Fruit fly (Drosophila melanogaster) whole organism, embryonic: ENCODE measurements around the gene CG31075.
A peak's percentile ranks its signal among the peaks of the same experiment; 100 is the strongest.

Experiments used
- Awh ChIP-seq: fragments of 200-800 bp; sonication (Bioruptor generic); IDR thresholded peaks from 2 replicates; pipeline ENCODE4, ENCODE4 v1.3.6; 2022; ENCODE audit warnings: missing biosample characterization, missing genetic modification characterization
- BEAF-32 ChIP-seq: fragments of 200-800 bp; sonication (Bioruptor generic); optimal IDR thresholded peaks from 3 replicates; lab custom pipeline; 2017; ENCODE audit warnings: missing biosample characterization, missing genetic modification characterization, mild to moderate bottlenecking, moderate library complexity, missing genetic modification reagents
- Bgb ChIP-seq: fragments of 200-800 bp; sonication (Bioruptor generic); IDR thresholded peaks from 2 replicates; pipeline ENCODE4 v1.3.6; 2022; ENCODE audit warnings: missing biosample characterization, missing genetic modification characterization; ENCODE audit not compliant: partially characterized antibody
- BtbVII ChIP-seq: fragments of 200-800 bp; sonication (Bioruptor generic); optimal IDR thresholded peaks from 3 replicates; lab custom pipeline; 2017; ENCODE audit warnings: missing biosample characterization, mild to moderate bottlenecking, missing genetic modification characterization
- C15 ChIP-seq: fragments of 200-800 bp; sonication (Bioruptor generic); IDR thresholded peaks from 3 replicates; pipeline ENCODE4 v1.3.6; 2022; ENCODE audit warnings: missing biosample characterization, missing genetic modification characterization
- CG10321 ChIP-seq: fragments of 200-800 bp; sonication (Bioruptor generic); IDR thresholded peaks from 2 replicates; pipeline ENCODE4 v1.3.6; 2022; ENCODE audit warnings: missing biosample characterization, missing genetic modification characterization
- CG10462 ChIP-seq: fragments of 200-800 bp; sonication (Bioruptor generic); optimal IDR thresholded peaks from 2 replicates; lab custom pipeline; 2016; ENCODE audit warnings: missing biosample characterization, missing genetic modification characterization
- CG10543 ChIP-seq: fragments of 200-800 bp; sonication (Bioruptor generic); optimal IDR thresholded peaks from 3 replicates; lab custom pipeline; 2017; ENCODE audit warnings: missing biosample characterization, mild to moderate bottlenecking, missing genetic modification characterization, moderate library complexity
- CG11456 ChIP-seq: fragments of 200-800 bp; sonication (Bioruptor generic); IDR thresholded peaks from 3 replicates; pipeline ENCODE4 v1.3.6; 2022; ENCODE audit warnings: missing biosample characterization, missing genetic modification characterization
- CG12071 ChIP-seq: fragments of 200-800 bp; sonication (Bioruptor generic); optimal IDR thresholded peaks from 3 replicates; lab custom pipeline; 2018; ENCODE audit warnings: missing biosample characterization, mild to moderate bottlenecking, missing genetic modification characterization
- CG12659 ChIP-seq: fragments of 200-800 bp; sonication (Bioruptor generic); optimal IDR thresholded peaks from 3 replicates; lab custom pipeline; 2017; ENCODE audit warnings: mild to moderate bottlenecking, missing biosample characterization, missing genetic modification reagents, missing genetic modification characterization
- CG13287 ChIP-seq: fragments of 200-800 bp; sonication (Bioruptor generic); IDR thresholded peaks from 2 replicates; pipeline ENCODE4 v1.3.6; 2022; ENCODE audit warnings: missing biosample characterization, missing genetic modification characterization; ENCODE audit not compliant: partially characterized antibody
- CG14014 ChIP-seq: fragments of 200-800 bp; sonication (Bioruptor generic); IDR thresholded peaks from 2 replicates; pipeline ENCODE4 v1.3.6; 2022; ENCODE audit warnings: missing biosample characterization, missing genetic modification characterization
- CG14965 ChIP-seq: fragments of 200-800 bp; sonication (Bioruptor generic); optimal IDR thresholded peaks from 2 replicates; lab custom pipeline; 2016; ENCODE audit warnings: missing biosample characterization, missing genetic modification characterization, borderline replicate concordance
- CG16779 ChIP-seq: fragments of 200-800 bp; sonication (Bioruptor generic); IDR thresholded peaks from 2 replicates; pipeline ENCODE4 v1.3.6; 2022; ENCODE audit warnings: missing biosample characterization, missing genetic modification characterization
- CG3281 ChIP-seq: fragments of 200-800 bp; sonication (Bioruptor generic); optimal IDR thresholded peaks from 3 replicates; lab custom pipeline; 2017; ENCODE audit warnings: missing biosample characterization, mild to moderate bottlenecking, missing genetic modification characterization
- CG34224 ChIP-seq: fragments of 200-800 bp; sonication (Bioruptor generic); IDR thresholded peaks from 3 replicates; pipeline ENCODE4 v1.3.6; 2022; ENCODE audit warnings: missing biosample characterization, missing genetic modification characterization; ENCODE audit not compliant: partially characterized antibody
- CG4707 ChIP-seq: fragments of 200-800 bp; sonication (Bioruptor generic); optimal IDR thresholded peaks from 2 replicates; lab custom pipeline; 2018; ENCODE audit warnings: missing biosample characterization, mild to moderate bottlenecking, missing genetic modification characterization, moderate library complexity
- CG7987 ChIP-seq: fragments of 200-800 bp; sonication (Bioruptor generic); optimal IDR thresholded peaks from 2 replicates; lab custom pipeline; 2018; ENCODE audit warnings: missing biosample characterization, mild to moderate bottlenecking, missing genetic modification characterization, moderate library complexity
- CG8089 ChIP-seq: fragments of 200-800 bp; sonication (Bioruptor generic); optimal IDR thresholded peaks from 3 replicates; lab custom pipeline; 2016; ENCODE audit warnings: missing biosample characterization, missing genetic modification characterization
- CG9932 ChIP-seq: fragments of 200-800 bp; sonication (Bioruptor generic); IDR thresholded peaks from 2 replicates; pipeline ENCODE4 v1.3.6; 2022; ENCODE audit warnings: missing biosample characterization, missing genetic modification characterization
- Dbx ChIP-seq: fragments of 200-800 bp; sonication (Bioruptor generic); IDR thresholded peaks from 3 replicates; pipeline ENCODE4 v1.3.6; 2022; ENCODE audit warnings: missing biosample characterization, missing genetic modification characterization
- Deaf1 ChIP-seq: fragments of 200-800 bp; optimal IDR thresholded peaks from 3 replicates; lab custom pipeline; 2019; ENCODE audit warnings: missing biosample characterization, mild to moderate bottlenecking, missing genetic modification characterization, moderate library complexity
- E2f1 ChIP-seq: fragments of 200-800 bp; sonication (Bioruptor generic); IDR thresholded peaks from 2 replicates; pipeline ENCODE4 v1.3.6; 2022; ENCODE audit warnings: missing biosample characterization, missing genetic modification characterization
- Jarid2 ChIP-seq: fragments of 200-800 bp; sonication (Bioruptor generic); optimal IDR thresholded peaks from 3 replicates; lab custom pipeline; 2017; ENCODE audit warnings: mild to moderate bottlenecking, missing biosample characterization, missing genetic modification reagents, missing genetic modification characterization
- MBD-R2 ChIP-seq: fragments of 200-800 bp; sonication (Bioruptor generic); IDR thresholded peaks from 2 replicates; pipeline ENCODE4 v1.3.6; 2022; ENCODE audit warnings: missing biosample characterization, missing genetic modification characterization
- Myb ChIP-seq: fragments of 200-800 bp; sonication (Bioruptor generic); optimal IDR thresholded peaks from 2 replicates; lab custom pipeline; 2016; ENCODE audit warnings: missing biosample characterization, missing genetic modification characterization
- NFAT ChIP-seq: fragments of 200-800 bp; sonication (Bioruptor generic); IDR thresholded peaks from 2 replicates; pipeline ENCODE4 v1.3.6; 2022; ENCODE audit warnings: missing biosample characterization, missing genetic modification characterization
- Usf ChIP-seq: fragments of 200-800 bp; sonication (Bioruptor generic); optimal IDR thresholded peaks from 2 replicates; lab custom pipeline; 2017; ENCODE audit warnings: missing genotype, missing biosample characterization, missing genetic modification characterization
- ab ChIP-seq: fragments of 200-800 bp; sonication (Bioruptor generic); optimal IDR thresholded peaks from 2 replicates; lab custom pipeline; 2016; ENCODE audit warnings: missing biosample characterization, missing genetic modification characterization
- bbx ChIP-seq: fragments of 200-800 bp; sonication (Bioruptor generic); IDR thresholded peaks from 2 replicates; pipeline ENCODE4 v1.3.6; 2022; ENCODE audit warnings: missing biosample characterization, missing genetic modification characterization; ENCODE audit not compliant: partially characterized antibody
- bcd ChIP-seq: fragments of 200-800 bp; sonication (Bioruptor generic); optimal IDR thresholded peaks from 2 replicates; lab custom pipeline; 2017; ENCODE audit warnings: missing biosample characterization, mild to moderate bottlenecking, missing genetic modification characterization
- br ChIP-seq: fragments of >200 bp; optimal IDR thresholded peaks from 2 replicates; lab custom pipeline; 2017
- chif ChIP-seq, 2 experiments: fragments of 200-800 bp; sonication (Bioruptor generic); optimal IDR thresholded peaks; 3 replicates each; lab custom pipeline; 2016; ENCODE audit warnings: missing biosample characterization in 2 of 2, missing genetic modification characterization in 2 of 2
- chm ChIP-seq: fragments of 200-800 bp; sonication (Bioruptor generic); IDR thresholded peaks from 2 replicates; pipeline ENCODE4 v1.3.6; 2022; ENCODE audit warnings: missing biosample characterization, missing genetic modification characterization
- gro ChIP-seq: fragments of 200-800 bp; sonication (Bioruptor generic); optimal IDR thresholded peaks from 2 replicates; lab custom pipeline; 2016; ENCODE audit warnings: missing biosample characterization, missing genetic modification characterization
- gsb-n ChIP-seq: fragments of 200-800 bp; sonication (Bioruptor generic); optimal IDR thresholded peaks from 3 replicates; lab custom pipeline; 2018; ENCODE audit warnings: missing biosample characterization, mild to moderate bottlenecking, missing genetic modification characterization
- hkb ChIP-seq, 2 experiments: fragments of 200-800 bp in 1 of 2; fragments of >200 bp in 1 of 2; sonication (Bioruptor generic) in 1 of 2; IDR thresholded peaks in 1 of 2; optimal IDR thresholded peaks in 1 of 2; 2 replicates each; pipeline versions ENCODE4 v1.3.6 to Lab custom; 2017 to 2022; ENCODE audit warnings: missing biosample characterization in 1 of 2, missing genetic modification characterization in 1 of 2
- inv ChIP-seq: fragments of 200-800 bp; sonication (Bioruptor generic); IDR thresholded peaks from 2 replicates; pipeline ENCODE4 v1.3.6; 2022; ENCODE audit warnings: missing biosample characterization, missing genetic modification characterization; ENCODE audit not compliant: partially characterized antibody
- kay ChIP-seq: fragments of 200-800 bp; sonication (Bioruptor generic); optimal IDR thresholded peaks from 2 replicates; lab custom pipeline; 2016; ENCODE audit warnings: missing biosample characterization, missing genetic modification characterization
- lab ChIP-seq: fragments of 200-800 bp; sonication (Bioruptor generic); optimal IDR thresholded peaks from 3 replicates; lab custom pipeline; 2017; ENCODE audit warnings: missing biosample characterization, missing genetic modification characterization, mild to moderate bottlenecking, moderate library complexity, missing genetic modification reagents
- lbe ChIP-seq: fragments of 200-800 bp; sonication (Bioruptor generic); optimal IDR thresholded peaks from 2 replicates; lab custom pipeline; 2016; ENCODE audit warnings: missing biosample characterization, mild to moderate bottlenecking, missing genetic modification characterization
- lmd ChIP-seq: fragments of 200-800 bp; sonication (Bioruptor generic); IDR thresholded peaks from 2 replicates; pipeline ENCODE4 v1.3.6; 2022; ENCODE audit warnings: missing biosample characterization, missing genetic modification characterization
- nerfin-1 ChIP-seq: fragments of 200-800 bp; sonication (Bioruptor generic); optimal IDR thresholded peaks from 3 replicates; lab custom pipeline; 2019; ENCODE audit warnings: missing biosample characterization, mild to moderate bottlenecking, missing genetic modification characterization, moderate library complexity
- scrt ChIP-seq: fragments of 200-800 bp; sonication (Bioruptor generic); optimal IDR thresholded peaks from 2 replicates; lab custom pipeline; 2018; ENCODE audit warnings: missing biosample characterization, mild to moderate bottlenecking, missing genetic modification characterization, moderate library complexity
- sd ChIP-seq: fragments of 200-800 bp; sonication (Bioruptor generic); optimal IDR thresholded peaks from 3 replicates; lab custom pipeline; 2018; ENCODE audit warnings: missing biosample characterization, mild to moderate bottlenecking, missing genetic modification characterization, moderate library complexity
- sens-2 ChIP-seq: fragments of 200-800 bp; sonication (Bioruptor generic); IDR thresholded peaks from 2 replicates; pipeline ENCODE4 v1.3.6; 2022; ENCODE audit warnings: missing biosample characterization, missing genetic modification characterization
- sna ChIP-seq: fragments of 200-800 bp; sonication (Bioruptor generic); IDR thresholded peaks from 2 replicates; pipeline ENCODE4 v1.3.6; 2022; ENCODE audit warnings: missing biosample characterization, missing genetic modification characterization; ENCODE audit not compliant: partially characterized antibody
- tna ChIP-seq: fragments of 200-800 bp; sonication (Bioruptor generic); IDR thresholded peaks from 2 replicates; pipeline ENCODE4 v1.3.6; 2022; ENCODE audit warnings: missing biosample characterization, missing genetic modification characterization; ENCODE audit not compliant: partially characterized antibody

CG31075 gene

dm6 chr3R:26982106-26982505 is 6.2 kb downstream of the CG31075 start (continued):
- TF ChIP-seq hkb (optimal IDR thresholded peaks at IDR 0.05; lab: Kevin White, UChicago) (no peak), hkb (GFP tag; IDR thresholded peaks at IDR 0.05; lab: Robert Waterston, UW) (no peak), br (no peak), Myb (no peak), gro (GFP tag; lab: Kevin White, UChicago) (peak; percentile 62), CG10321 (GFP tag; lab: Robert Waterston, UW) (no peak), sens-2 (GFP tag; lab: Robert Waterston, UW) (no peak), nerfin-1 (tag; lab: Kevin White, UChicago) (no peak), inv (GFP tag; lab: Robert Waterston, UW) (no peak), CG10462 (GFP tag; lab: Kevin White, UChicago) (no peak), sd (peak; percentile 23)

- no peak for TF ChIP-seq chif (GFP tag; optimal IDR thresholded peaks at IDR 0.05; lab: Kevin White, UChicago)
- peak; percentile 36; the same call in 1 of the 3 replicates for TF ChIP-seq CG34224 (GFP tag; lab: Robert Waterston, UW)
- TF ChIP-seq lab (GFP tag; lab: Kevin White, UChicago): peak; percentile 65
- no peak for TF ChIP-seq scrt (GFP tag; lab: Kevin White, UChicago)
- no peak for TF ChIP-seq CG4707 (GFP tag; lab: Kevin White, UChicago)
- peak; percentile 53; the same call in 2 of the 3 replicates for TF ChIP-seq Dbx (GFP tag; lab: Robert Waterston, UW)
- peak; percentile 47 for TF ChIP-seq CG7987
- peak; percentile 68 for TF ChIP-seq tna (GFP tag; lab: Robert Waterston, UW)
- TF ChIP-seq CG10543 (GFP tag; lab: Kevin White, UChicago): peak; percentile 54
- TF ChIP-seq CG16779 (GFP tag; lab: Robert Waterston, UW): 0 out of 2 replicates have a peak, but pooled peaks have one; percentile 39
- TF ChIP-seq bcd (GFP tag; lab: Kevin White, UChicago): no peak
- no peak for TF ChIP-seq gsb-n (tag; lab: Kevin White, UChicago)
- TF ChIP-seq lmd: no peak
- peak; percentile 57; the same call in 1 of the 2 replicates for TF ChIP-seq chm
- no peak for TF ChIP-seq C15 (GFP tag; lab: Robert Waterston, UW)
- peak; percentile 68 for TF ChIP-seq Deaf1 (tag; lab: Kevin White, UChicago)
- peak; percentile 58; the same call in 1 of the 2 replicates for TF ChIP-seq Awh (GFP tag; lab: Robert Waterston, UW)
- TF ChIP-seq E2f1 (GFP tag; lab: Robert Waterston, UW): no peak
- TF ChIP-seq CG14965 (GFP tag; lab: Kevin White, UChicago): no peak
- peak; percentile 37; the same call in 1 of the 2 replicates for TF ChIP-seq Bgb (GFP tag; lab: Robert Waterston, UW)
- TF ChIP-seq kay (GFP tag; lab: Kevin White, UChicago): no peak
- no peak; the same call in 1 of the 2 replicates for TF ChIP-seq MBD-R2 (GFP tag; lab: Robert Waterston, UW)
- TF ChIP-seq Jarid2 (GFP tag; lab: Kevin White, UChicago): peak; percentile 88
- TF ChIP-seq bbx (GFP tag; lab: Robert Waterston, UW): no peak
- TF ChIP-seq CG12659: no peak
- TF ChIP-seq Usf: no peak
- peak; percentile 12 for TF ChIP-seq ab (GFP tag; lab: Kevin White, UChicago)
- no peak for TF ChIP-seq CG11456 (GFP tag; lab: Robert Waterston, UW)
- peak; percentile 32 for TF ChIP-seq lbe (GFP tag; lab: Kevin White, UChicago)
- TF ChIP-seq CG9932 (GFP tag; lab: Robert Waterston, UW): peak; percentile 26; the same call in 1 of the 2 replicates
- 0 out of 2 replicates have a peak, but pooled peaks have one; percentile 31 for TF ChIP-seq sna
- TF ChIP-seq BEAF-32 (GFP tag; lab: Kevin White, UChicago): peak; percentile 9
- TF ChIP-seq BtbVII (GFP tag; lab: Kevin White, UChicago): peak; percentile 1
- peak; percentile 39; the same call in 1 of the 2 replicates for TF ChIP-seq NFAT (GFP tag; lab: Robert Waterston, UW)
- no peak for TF ChIP-seq CG14014
- TF ChIP-seq CG12071 (GFP tag; lab: Kevin White, UChicago): peak; percentile 34
- peak; percentile 70 for TF ChIP-seq CG13287 (GFP tag; lab: Robert Waterston, UW)
- TF ChIP-seq CG3281 (GFP tag; lab: Kevin White, UChicago): peak; percentile 48
- TF ChIP-seq CG8089: no peak
These were observed 8.0 kb downstream of the CG31075 start for dm6 chr3R:26980282-26980691.
